Fruit fly (Drosophila melanogaster) whole organism, pupa: ENCODE results near the gene ThrRS.

ENCODE experiments used
- CG10348 ChIP-seq: fragments of 200-800 bp; sonication (Bioruptor generic); IDR thresholded peaks from 2 replicates; pipeline ENCODE4 v1.3.6; 2022; ENCODE audit warnings: missing biosample characterization, missing genetic modification characterization
- CG12605 ChIP-seq: fragments of 200-800 bp; sonication (Bioruptor generic); IDR thresholded peaks from 2 replicates; pipeline ENCODE4 v1.3.6; 2022; ENCODE audit warnings: missing biosample characterization, missing genetic modification characterization
- CG13204 ChIP-seq: fragments of 200-800 bp; sonication (Bioruptor generic); optimal IDR thresholded peaks from 2 replicates; lab custom pipeline; 2018; ENCODE audit warnings: missing biosample characterization, mild to moderate bottlenecking, missing genetic modification characterization, moderate library complexity
- CG14655 ChIP-seq: fragments of 200-800 bp; sonication (Bioruptor generic); optimal IDR thresholded peaks from 3 replicates; lab custom pipeline; 2017; ENCODE audit warnings: mild to moderate bottlenecking, missing biosample characterization, missing genetic modification reagents, missing genetic modification characterization
- CG15710 ChIP-seq: fragments of 200-800 bp; sonication (Bioruptor generic); optimal IDR thresholded peaks from 2 replicates; lab custom pipeline; 2018; ENCODE audit warnings: missing biosample characterization, mild to moderate bottlenecking, missing genetic modification characterization, moderate library complexity
- CG17806 ChIP-seq: fragments of 200-800 bp; sonication (Bioruptor generic); optimal IDR thresholded peaks from 2 replicates; lab custom pipeline; 2018; ENCODE audit warnings: missing biosample characterization, mild to moderate bottlenecking, missing genetic modification characterization, moderate library complexity
- CG32121 ChIP-seq: fragments of 200-800 bp; sonication (Bioruptor generic); IDR thresholded peaks from 2 replicates; pipeline ENCODE4 v1.3.6; 2022; ENCODE audit warnings: missing biosample characterization, missing genetic modification characterization
- CG34367 ChIP-seq: fragments of 200-800 bp; sonication (Bioruptor generic); optimal IDR thresholded peaks from 2 replicates; lab custom pipeline; 2018; ENCODE audit warnings: missing biosample characterization, mild to moderate bottlenecking, missing genetic modification characterization
- CG4496 ChIP-seq: fragments of 200-800 bp; sonication (Bioruptor generic); IDR thresholded peaks from 3 replicates; pipeline ENCODE4 v1.3.6; 2022; ENCODE audit warnings: missing biosample characterization, missing genetic modification characterization
- CG8159 ChIP-seq: fragments of 200-800 bp; sonication (Bioruptor generic); optimal IDR thresholded peaks from 3 replicates; lab custom pipeline; 2018; ENCODE audit warnings: missing biosample characterization, mild to moderate bottlenecking, missing genetic modification characterization, moderate library complexity
- CG8301 ChIP-seq: fragments of 200-800 bp; sonication (Bioruptor generic); optimal IDR thresholded peaks from 2 replicates; lab custom pipeline; 2018; ENCODE audit warnings: missing biosample characterization, mild to moderate bottlenecking, missing genetic modification characterization
- CG9948 ChIP-seq: fragments of 200-800 bp; sonication (Bioruptor generic); optimal IDR thresholded peaks from 2 replicates; lab custom pipeline; 2018; ENCODE audit warnings: missing biosample characterization, mild to moderate bottlenecking, missing genetic modification characterization, moderate library complexity
- D1 ChIP-seq: fragments of 200-800 bp; sonication (Bioruptor generic); optimal IDR thresholded peaks from 2 replicates; lab custom pipeline; 2018; ENCODE audit warnings: missing biosample characterization, mild to moderate bottlenecking, missing genetic modification characterization, moderate library complexity
- EcR ChIP-seq: fragments of 200-800 bp; sonication (Bioruptor generic); optimal IDR thresholded peaks from 3 replicates; lab custom pipeline; 2019; ENCODE audit warnings: missing biosample characterization, missing genetic modification characterization, mild to moderate bottlenecking, moderate library complexity, missing genetic modification reagents
- Ets98B ChIP-seq: fragments of 200-800 bp; sonication (Bioruptor generic); IDR thresholded peaks from 2 replicates; pipeline ENCODE4 v1.3.6; 2022; ENCODE audit warnings: missing biosample characterization, missing genetic modification characterization
- Pif1A ChIP-seq: fragments of 200-800 bp; sonication (Bioruptor generic); optimal IDR thresholded peaks from 3 replicates; lab custom pipeline; 2016; ENCODE audit warnings: missing biosample characterization, missing genetic modification characterization
- Pif1B ChIP-seq: fragments of 200-800 bp; sonication (Bioruptor generic); optimal IDR thresholded peaks from 3 replicates; lab custom pipeline; 2016; ENCODE audit warnings: missing biosample characterization, missing genetic modification characterization
- Snoo ChIP-seq: fragments of 200-800 bp; sonication (Bioruptor generic); optimal IDR thresholded peaks from 3 replicates; lab custom pipeline; 2017; ENCODE audit warnings: missing biosample characterization, mild to moderate bottlenecking, missing genetic modification characterization, inconsistent platforms
- fd96Ca ChIP-seq: fragments of 200-800 bp; sonication (Bioruptor generic); IDR thresholded peaks from 3 replicates; pipeline ENCODE4 v1.3.6; 2022; ENCODE audit warnings: missing biosample characterization, missing genetic modification characterization
- gl ChIP-seq: fragments of 200-800 bp; sonication (Bioruptor generic); optimal IDR thresholded peaks from 2 replicates; lab custom pipeline; 2018; ENCODE audit warnings: missing biosample characterization, mild to moderate bottlenecking, missing genetic modification characterization
- rn ChIP-seq: fragments of 200-800 bp; sonication (Bioruptor generic); IDR thresholded peaks from 2 replicates; pipeline ENCODE4 v1.3.6; 2022; ENCODE audit warnings: missing biosample characterization, missing genetic modification characterization

Gene ThrRS

DNA sequence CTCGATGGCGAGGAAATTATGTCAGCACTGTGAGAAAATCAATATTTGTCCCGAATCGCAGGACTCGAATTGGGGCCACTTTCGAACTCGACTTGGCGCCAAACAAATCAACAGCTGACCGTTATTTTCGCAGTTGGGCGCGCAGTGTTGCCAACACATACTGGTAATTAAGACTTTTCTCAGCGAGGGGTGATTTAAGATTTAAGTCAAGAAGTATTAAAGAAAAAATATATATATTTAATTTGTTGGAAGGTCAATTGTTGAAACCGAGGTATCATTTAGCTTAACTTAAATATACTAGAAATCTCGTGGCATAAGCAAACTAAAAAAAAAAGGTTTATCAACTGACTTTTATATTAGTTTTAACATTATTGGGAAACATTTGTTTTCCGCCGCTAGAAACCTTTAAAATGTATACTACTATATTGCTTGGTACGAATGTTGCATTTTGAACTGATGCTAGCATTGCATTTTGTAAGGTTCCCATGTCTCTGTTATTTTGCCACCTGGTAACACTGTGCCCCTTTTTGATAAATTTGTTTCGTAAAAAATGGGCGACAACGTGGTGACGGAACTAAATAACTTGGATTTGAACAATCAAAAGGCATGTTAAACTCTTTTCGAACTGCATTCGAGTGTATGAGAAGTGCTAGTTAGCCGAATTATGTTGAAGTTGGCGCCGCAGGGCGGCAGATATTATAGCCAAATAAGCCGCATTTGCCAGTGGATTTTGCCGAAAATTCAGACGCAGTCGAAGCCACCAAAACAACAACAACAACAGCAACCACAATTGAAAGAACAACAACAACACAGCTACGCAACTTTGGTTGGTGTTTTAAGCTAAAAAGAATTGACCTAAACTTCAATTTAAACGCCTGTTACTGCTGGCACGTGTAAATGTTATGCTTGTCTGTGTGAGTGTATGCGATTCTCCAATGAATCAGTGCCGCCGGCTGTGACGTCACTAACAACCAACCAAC, at the start of gene ThrRS, which contains the start of gene Patsas:
Gene ThrRS, plus strand, starts transcription at position 521 of the 980 bp plus-strand sequence.
Gene Patsas, minus strand, starts transcription at position 55 of the 980 bp plus-strand sequence.
- TF ChIP-seq CG14655 (GFP tag; lab: Kevin White, UChicago) (no peak), CG9948 (tag; lab: Kevin White, UChicago) (peak; percentile 80), D1 (tag; lab: Kevin White, UChicago) (no peak), Ets98B (peak; percentile 87), CG32121 (GFP tag; lab: Robert Waterston, UW) (peak; percentile 80; the same call in 1 of the 2 replicates), gl (tag; lab: Kevin White, UChicago) (no peak), Pif1B (GFP tag; lab: Kevin White, UChicago) (no peak), CG4496 (GFP tag; lab: Robert Waterston, UW) (peak; percentile 92), CG12605 (GFP tag; lab: Robert Waterston, UW) (peak; percentile 71), CG8159 (tag; lab: Kevin White, UChicago) (peak; percentile 82), CG8301 (tag; lab: Kevin White, UChicago) (peak; percentile 73), fd96Ca (GFP tag; lab: Robert Waterston, UW) (peak; percentile 38; the same call in 2 of the 3 replicates), rn (GFP tag; lab: Robert Waterston, UW) (peak; percentile 65), CG13204 (no peak), EcR (GFP tag; lab: Kevin White, UChicago) (no peak), Snoo (tag; lab: Kevin White, UChicago) (peak; percentile 76), CG34367 (tag; lab: Kevin White, UChicago) (peak; percentile 74), CG15710 (tag; lab: Kevin White, UChicago) (peak; percentile 80), Pif1A (GFP tag; lab: Kevin White, UChicago) (no peak), CG10348 (GFP tag; lab: Robert Waterston, UW) (peak; percentile 60), CG17806 (tag; lab: Kevin White, UChicago) (peak; percentile 81)

DNA sequence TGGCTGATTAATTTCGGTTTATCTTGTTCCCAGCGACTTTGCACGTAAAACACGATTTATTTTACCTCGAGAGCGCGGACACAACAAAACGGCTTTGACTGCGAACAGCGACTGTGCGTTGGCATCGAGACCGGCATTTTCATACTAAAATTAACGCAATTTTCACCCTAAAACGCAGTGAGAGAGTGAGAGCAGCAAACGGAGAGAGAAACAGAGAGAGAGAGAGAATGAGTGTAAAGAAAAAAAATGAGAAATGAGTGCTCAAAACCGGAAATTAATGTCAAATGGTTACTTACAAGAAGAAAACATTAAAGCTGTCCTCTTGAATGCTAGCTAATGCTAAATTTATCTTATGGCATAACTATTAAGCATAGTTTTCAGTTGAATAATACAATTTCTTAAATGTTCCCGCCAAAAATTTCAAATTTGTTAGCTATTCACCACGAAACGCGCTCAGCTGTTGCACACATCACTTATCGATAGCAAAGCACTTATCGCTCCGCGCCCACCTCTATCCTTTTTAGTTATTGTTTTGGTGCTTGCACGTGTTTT, 47.6 kb upstream of the ThrRS start, which contains the start of the genes JhI-21, RpL7-like and CG34164:
Gene JhI-21, minus strand, starts transcription at position 206 of the 552 bp plus-strand sequence.
Gene RpL7-like, plus strand, starts transcription at position 490 of the 552 bp plus-strand sequence.
Gene CG34164, plus strand, starts transcription at position 512 of the 552 bp plus-strand sequence.
- TF ChIP-seq Snoo (tag; lab: Kevin White, UChicago) (peak; percentile 6), gl (tag; lab: Kevin White, UChicago) (no peak), Pif1B (GFP tag; lab: Kevin White, UChicago) (no peak), Pif1A (GFP tag; lab: Kevin White, UChicago) (no peak), CG15710 (tag; lab: Kevin White, UChicago) (no peak), CG13204 (no peak), Ets98B (peak; percentile 19; the same call in 1 of the 2 replicates), CG12605 (GFP tag; lab: Robert Waterston, UW) (peak; percentile 43; the same call in 1 of the 2 replicates), CG9948 (tag; lab: Kevin White, UChicago) (no peak), fd96Ca (GFP tag; lab: Robert Waterston, UW) (no peak)

dm6 chr2L:12063035-12063434, 40.5 kb upstream of the ThrRS start, which contains the start of gene Rab3-GAP:
Gene Rab3-GAP (minus strand): TSS chr2L:12063184.
- TF ChIP-seq CG15710 (tag; lab: Kevin White, UChicago) (peak; percentile 15), CG8301 (tag; lab: Kevin White, UChicago) (peak; percentile 15), CG12605 (GFP tag; lab: Robert Waterston, UW) (peak; percentile 53), rn (GFP tag; lab: Robert Waterston, UW) (no peak), fd96Ca (GFP tag; lab: Robert Waterston, UW) (no peak), Pif1B (GFP tag; lab: Kevin White, UChicago) (no peak), CG8159 (tag; lab: Kevin White, UChicago) (peak; percentile 25), CG17806 (tag; lab: Kevin White, UChicago) (peak; percentile 7), Ets98B (peak; percentile 6; the same call in 1 of the 2 replicates), CG34367 (tag; lab: Kevin White, UChicago) (no peak)

DNA sequence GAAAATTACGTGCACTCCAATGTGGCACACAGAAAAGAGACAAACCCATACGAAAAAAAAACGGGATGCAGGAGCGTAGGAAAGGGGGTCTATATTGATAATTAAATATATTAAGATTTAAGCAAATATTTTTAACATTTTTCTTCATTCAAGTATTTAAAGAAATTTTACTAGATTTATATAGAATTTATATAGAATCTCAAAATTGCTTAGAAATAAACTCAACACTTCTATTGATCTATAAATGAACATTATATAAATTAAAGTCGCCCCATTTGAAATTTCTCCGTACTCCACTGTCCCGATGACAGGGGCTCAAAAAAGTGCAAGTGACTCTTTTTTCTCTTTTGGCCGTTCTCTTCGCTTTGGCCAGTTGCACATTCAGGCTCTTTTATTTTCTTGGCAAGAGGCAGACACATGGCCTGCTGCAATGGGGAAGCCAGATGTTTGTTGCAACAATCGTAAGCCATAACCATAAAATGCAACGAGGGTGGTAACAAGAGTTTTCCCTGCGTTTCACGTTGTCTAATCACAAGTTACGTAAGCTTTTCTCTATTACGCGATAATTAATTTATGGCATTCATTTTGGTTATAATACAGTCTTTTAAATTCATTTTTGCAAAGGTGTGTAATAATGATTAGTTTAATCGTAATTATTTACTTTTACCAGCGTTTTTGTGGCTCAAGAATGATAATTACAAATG, 37.7 kb upstream of the ThrRS start:
- peak; percentile 99 for TF ChIP-seq CG14655 (GFP tag; lab: Kevin White, UChicago)
- peak; percentile 95 for TF ChIP-seq CG8159 (tag; lab: Kevin White, UChicago)
- no peak for TF ChIP-seq CG13204
- peak; percentile 95 for TF ChIP-seq CG9948 (tag; lab: Kevin White, UChicago)
- TF ChIP-seq CG32121 (GFP tag; lab: Robert Waterston, UW), result peak; percentile 96
- peak; percentile 91 for TF ChIP-seq Pif1B (GFP tag; lab: Kevin White, UChicago)
- peak; percentile 84 for TF ChIP-seq fd96Ca (GFP tag; lab: Robert Waterston, UW)
- TF ChIP-seq gl (tag; lab: Kevin White, UChicago), result peak; percentile 50
- no peak for TF ChIP-seq EcR (GFP tag; lab: Kevin White, UChicago)
- TF ChIP-seq Pif1A (GFP tag; lab: Kevin White, UChicago), result peak; percentile 89
- TF ChIP-seq rn (GFP tag; lab: Robert Waterston, UW), result peak; percentile 88
- TF ChIP-seq D1 (tag; lab: Kevin White, UChicago), result peak; percentile 93
- TF ChIP-seq CG10348 (GFP tag; lab: Robert Waterston, UW), result peak; percentile 74
- peak; percentile 97 for TF ChIP-seq CG8301 (tag; lab: Kevin White, UChicago)
- peak; percentile 90 for TF ChIP-seq Ets98B
- peak; percentile 94 for TF ChIP-seq CG17806 (tag; lab: Kevin White, UChicago)
- TF ChIP-seq CG12605 (GFP tag; lab: Robert Waterston, UW), result peak; percentile 94
- TF ChIP-seq CG34367 (tag; lab: Kevin White, UChicago), result peak; percentile 84
- TF ChIP-seq Snoo (tag; lab: Kevin White, UChicago), result peak; percentile 83
- TF ChIP-seq CG4496 (GFP tag; lab: Robert Waterston, UW), result peak; percentile 93
- peak; percentile 94 for TF ChIP-seq CG15710 (tag; lab: Kevin White, UChicago)
